Fruit fly (Drosophila melanogaster): Measurements from ENCODE around the gene CG8281.

DNA sequence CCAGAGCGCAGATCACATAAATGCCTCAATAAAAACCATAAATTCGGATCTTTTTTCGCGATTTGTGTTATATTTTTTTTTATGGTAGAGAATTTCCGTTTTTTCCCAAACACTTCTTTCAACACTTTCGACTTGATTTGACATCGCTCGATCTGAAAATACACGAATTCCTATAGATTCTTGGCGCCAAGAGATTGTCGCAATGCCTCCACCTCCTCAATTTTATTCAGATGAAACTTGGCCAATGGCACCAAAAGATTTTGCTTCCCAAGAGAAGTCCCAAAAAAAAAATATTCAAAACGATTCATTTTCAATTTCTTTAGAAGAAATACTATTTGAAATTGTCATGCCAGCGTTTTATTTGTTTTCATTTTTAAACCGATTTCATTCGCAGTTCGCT lies 7.7 kb upstream of the CG8281 start:
- TF ChIP-seq psq (optimal IDR thresholded peaks at IDR 0.05) (no peak), insv (optimal IDR thresholded peaks at IDR 0.05) (no peak), h (optimal IDR thresholded peaks at IDR 0.05) (no peak), Sin3A (optimal IDR thresholded peaks at IDR 0.05) (no peak)
